Fruit fly (Drosophila melanogaster): ENCODE data around the gene CG32263.
A peak's percentile ranks its signal among the peaks of the same experiment; 100 is the strongest.

The CG32263 gene

dm6 chr3L:3785002-3785661 is 25.8 kb downstream of the CG32263 start (continued):
- TF ChIP-seq Pdp1 (GFP tag; optimal IDR thresholded peaks at IDR 0.05) (peak; percentile 92 to 94), odd (GFP tag; optimal IDR thresholded peaks at IDR 0.05) (peak; percentile 87), so (GFP tag; IDR thresholded peaks at IDR 0.05) (peak; percentile 96), schlank (tag; optimal IDR thresholded peaks at IDR 0.05) (peak; percentile 76), C15 (GFP tag; IDR thresholded peaks at IDR 0.05) (peak; percentile 89), salm (tag; optimal IDR thresholded peaks at IDR 0.05) (peak; percentile 90), CG17186 (GFP tag; optimal IDR thresholded peaks at IDR 0.05) (peak; percentile 68), CG14860 (GFP tag; IDR thresholded peaks at IDR 0.05; ENCODE audit: partially characterized antibody) (peak; percentile 32; the same call in 1 of the 3 replicates), tup (GFP tag; optimal IDR thresholded peaks at IDR 0.05) (peak; percentile 88), Gug (GFP tag; IDR thresholded peaks at IDR 0.05) (peak; percentile 97), H2.0 (GFP tag; IDR thresholded peaks at IDR 0.05) (peak; percentile 96), H15 (GFP tag; IDR thresholded peaks at IDR 0.05) (peak; percentile 98), luna (GFP tag; optimal IDR thresholded peaks at IDR 0.05) (peak; percentile 80), CG8944 (GFP tag; optimal IDR thresholded peaks at IDR 0.05) (peak; percentile 95), CG4820 (GFP tag; optimal IDR thresholded peaks at IDR 0.05) (peak; percentile 92), CG14050 (GFP tag; IDR thresholded peaks at IDR 0.05) (peak; percentile 95), CG18011 (GFP tag; optimal IDR thresholded peaks at IDR 0.05) (peak; percentile 75), mirr (GFP tag; optimal IDR thresholded peaks at IDR 0.05) (no peak), CG13624 (GFP tag; optimal IDR thresholded peaks at IDR 0.05) (peak; percentile 94), Ets65A (GFP tag) (peak; percentile 99), BtbVII (GFP tag; optimal IDR thresholded peaks at IDR 0.05) (peak; percentile 68), MESR4 (GFP tag; optimal IDR thresholded peaks at IDR 0.05) (peak; percentile 58), CG3838 (GFP tag; optimal IDR thresholded peaks at IDR 0.05) (peak; percentile 88), CG6254 (GFP tag; optimal IDR thresholded peaks at IDR 0.05) (peak; percentile 83), NfI (GFP tag; optimal IDR thresholded peaks at IDR 0.05) (peak; percentile 92), CG18476 (GFP tag; optimal IDR thresholded peaks at IDR 0.05) (peak; percentile 78), cad (GFP tag; optimal IDR thresholded peaks at IDR 0.05) (no peak), lov (optimal IDR thresholded peaks at IDR 0.05) (no peak), lov (GFP tag; IDR thresholded peaks at IDR 0.05) (peak; percentile 95), Taf1 (GFP tag; IDR thresholded peaks at IDR 0.05) (peak; percentile 93), CG10209 (GFP tag; optimal IDR thresholded peaks at IDR 0.05) (peak; percentile 94), CG4328 (GFP tag; optimal IDR thresholded peaks at IDR 0.05) (no peak), yki (optimal IDR thresholded peaks at IDR 0.05) (no peak), Dfd (GFP tag; optimal IDR thresholded peaks at IDR 0.05) (no peak), nerfin-1 (tag; optimal IDR thresholded peaks at IDR 0.05) (peak; percentile 70), Dek (tag; optimal IDR thresholded peaks at IDR 0.05) (peak; percentile 84), zfh1 (GFP tag; IDR thresholded peaks at IDR 0.05) (peak; percentile 98), az2 (GFP tag; optimal IDR thresholded peaks at IDR 0.05) (peak; percentile 96), ems (GFP tag; optimal IDR thresholded peaks at IDR 0.05) (peak; percentile 90), CG6854 (GFP tag; optimal IDR thresholded peaks at IDR 0.05) (peak; percentile 68), CG7963 (GFP tag; IDR thresholded peaks at IDR 0.05; ENCODE audit: partially characterized antibody) (no peak), CG2199 (GFP tag; IDR thresholded peaks at IDR 0.05) (peak; percentile 97), CG32532 (GFP tag; IDR thresholded peaks at IDR 0.05) (peak; percentile 94), Neu2 (GFP tag; optimal IDR thresholded peaks at IDR 0.05; ENCODE audit: borderline replicate concordance) (peak; percentile 85), GATAe (GFP tag; conservative IDR thresholded peaks at IDR 0.05) (peak; percentile 44), CG10462 (GFP tag; optimal IDR thresholded peaks at IDR 0.05) (peak; percentile 88), crp (GFP tag; optimal IDR thresholded peaks at IDR 0.05) (peak in 1 of 2 experiments; percentile 25), unc-4 (GFP tag; IDR thresholded peaks at IDR 0.05; ENCODE audit: partially characterized antibody) (no peak), ato (GFP tag; IDR thresholded peaks at IDR 0.05; ENCODE audit: partially characterized antibody) (no peak), CG3995 (GFP tag; optimal IDR thresholded peaks at IDR 0.05) (peak; percentile 19)

All from whole organism, embryonic.